Worm (Caenorhabditis elegans) whole organism, L2 larva: ENCODE data around the gene asg-2.

Experiments used
- nhr-11 ChIP-seq: fragments of 150-350 bp; optimal IDR thresholded peaks from 2 replicates; lab custom pipeline; 2014; ENCODE audit warnings: missing biosample characterization, missing genetic modification characterization
- nhr-237 ChIP-seq: fragments of 150-350 bp; optimal IDR thresholded peaks from 2 replicates; lab custom pipeline; 2014; ENCODE audit warnings: missing biosample characterization, missing genetic modification characterization
- zag-1 ChIP-seq: fragments of 150-350 bp; optimal IDR thresholded peaks from 2 replicates; lab custom pipeline; 2014; ENCODE audit warnings: missing biosample characterization, missing genetic modification characterization

- TF ChIP-seq nhr-11 (tag; lab: Kevin White, UChicago): no peak
- no peak for TF ChIP-seq nhr-237 (tag; lab: Kevin White, UChicago)
- no peak for TF ChIP-seq zag-1 (tag; lab: Kevin White, UChicago)
Observed at ce11 chrX:6801546-6801945, 39.5 kb upstream of the asg-2 start.
